Fruit fly (Drosophila melanogaster): Measurements from ENCODE around the gene Z600.

Z600 gene

DNA sequence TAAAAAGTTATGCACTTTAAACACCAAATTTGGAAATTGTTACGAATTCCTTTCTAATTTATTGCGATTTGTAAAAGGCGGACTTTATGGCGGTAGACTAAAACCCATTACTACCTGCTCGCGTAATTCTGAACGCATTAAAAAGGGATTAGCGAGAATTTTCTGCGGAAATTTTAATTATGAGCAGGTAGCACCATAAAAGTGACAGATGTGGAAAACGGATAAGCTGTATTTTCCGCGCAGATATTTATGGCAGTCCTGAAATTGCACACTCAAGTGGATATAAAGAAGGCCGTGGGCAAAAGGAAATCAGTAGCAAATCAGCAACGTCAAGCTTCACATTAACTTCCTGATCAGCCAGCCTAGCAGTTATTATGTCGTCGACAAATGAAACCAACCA lies at the start of gene Z600:
Gene Z600, plus strand, starts transcription at position 312 of the 400 bp plus-strand sequence.
- TF ChIP-seq Sin3A (optimal IDR thresholded peaks at IDR 0.05) (no peak), ttk (optimal IDR thresholded peaks at IDR 0.05) (no peak), psq (optimal IDR thresholded peaks at IDR 0.05) (no peak), h (optimal IDR thresholded peaks at IDR 0.05) (no peak), insv (optimal IDR thresholded peaks at IDR 0.05) (no peak)

- TF ChIP-seq Sin3A (optimal IDR thresholded peaks at IDR 0.05) (no peak), psq (optimal IDR thresholded peaks at IDR 0.05) (no peak), insv (optimal IDR thresholded peaks at IDR 0.05) (no peak), ttk (optimal IDR thresholded peaks at IDR 0.05) (no peak), Myc (optimal IDR thresholded peaks at IDR 0.05) (no peak), h (optimal IDR thresholded peaks at IDR 0.05) (no peak)
These were observed 34.9 kb upstream of the Z600 start, which contains the start of gene cocoon for dm6 chr3L:15474010-15474409. cocoon (minus strand) TSS chr3L:15474110.

DNA sequence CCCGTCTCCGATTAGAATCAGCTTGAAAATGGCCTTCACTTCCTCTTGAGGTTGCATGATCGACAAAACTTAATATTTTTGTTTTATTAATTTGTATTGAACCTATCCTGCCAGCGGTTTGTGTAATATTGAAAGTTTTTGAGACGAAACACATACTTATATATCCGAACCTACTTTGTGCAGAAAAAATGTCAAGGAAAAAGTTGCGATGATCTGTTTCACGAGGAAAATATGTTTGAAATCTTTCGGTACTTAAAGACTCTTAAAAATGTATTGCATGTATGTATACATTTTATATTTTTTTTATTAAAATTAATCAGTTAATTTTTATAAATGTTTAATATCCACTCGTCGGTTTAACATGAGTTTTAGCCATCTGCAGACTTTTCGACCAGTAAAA lies 23.6 kb upstream of the Z600 start, which contains the start of gene Ran-like:
Gene Ran-like, minus strand, starts transcription at position 101 of the 400 bp plus-strand sequence.
- no peak for TF ChIP-seq ttk (optimal IDR thresholded peaks at IDR 0.05)
- TF ChIP-seq insv (optimal IDR thresholded peaks at IDR 0.05): no peak
- TF ChIP-seq Myc (optimal IDR thresholded peaks at IDR 0.05): no peak
- no peak for TF ChIP-seq psq (optimal IDR thresholded peaks at IDR 0.05)
- TF ChIP-seq Sin3A (optimal IDR thresholded peaks at IDR 0.05): no peak
- no peak for TF ChIP-seq h (optimal IDR thresholded peaks at IDR 0.05)

DNA sequence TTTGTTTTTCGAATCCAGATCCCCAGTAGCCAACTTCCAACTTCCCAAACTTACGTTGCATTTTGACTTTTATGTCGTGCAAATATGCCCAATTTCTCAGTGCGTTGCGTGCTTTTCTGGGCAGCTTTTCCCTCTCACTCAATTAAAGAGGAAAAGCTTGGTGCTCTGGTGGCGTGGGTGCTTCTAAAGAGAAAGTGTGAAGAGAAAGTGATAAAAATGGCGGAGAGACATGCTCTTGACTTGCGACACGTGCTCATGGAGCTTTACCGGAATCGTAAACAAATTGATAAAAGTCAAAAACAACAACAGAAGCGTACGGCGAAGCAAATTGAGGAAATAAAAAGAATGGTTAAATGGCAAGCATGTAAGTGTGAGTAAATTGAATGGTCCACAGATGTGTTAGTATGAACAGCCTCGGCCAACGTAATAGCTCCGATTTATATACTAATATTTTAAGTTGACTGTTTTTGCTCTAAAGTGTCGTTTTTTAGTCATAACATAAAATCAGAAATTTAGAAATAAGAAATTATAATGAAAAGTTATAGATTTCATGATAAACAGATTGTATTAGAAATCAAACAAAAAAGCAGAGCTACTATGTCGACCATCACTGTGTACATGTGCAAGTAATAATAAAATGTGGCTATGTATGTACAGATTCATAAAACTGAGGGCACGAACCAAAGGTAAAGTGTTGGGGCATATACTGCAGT lies 14.8 kb upstream of the Z600 start:
- TF ChIP-seq insv (optimal IDR thresholded peaks at IDR 0.05): no peak
- TF ChIP-seq Myc (optimal IDR thresholded peaks at IDR 0.05): no peak
- TF ChIP-seq Sin3A (optimal IDR thresholded peaks at IDR 0.05): no peak
- no peak for TF ChIP-seq psq (optimal IDR thresholded peaks at IDR 0.05)
- no peak for TF ChIP-seq h (optimal IDR thresholded peaks at IDR 0.05)
- no peak for TF ChIP-seq ttk (optimal IDR thresholded peaks at IDR 0.05)

DNA sequence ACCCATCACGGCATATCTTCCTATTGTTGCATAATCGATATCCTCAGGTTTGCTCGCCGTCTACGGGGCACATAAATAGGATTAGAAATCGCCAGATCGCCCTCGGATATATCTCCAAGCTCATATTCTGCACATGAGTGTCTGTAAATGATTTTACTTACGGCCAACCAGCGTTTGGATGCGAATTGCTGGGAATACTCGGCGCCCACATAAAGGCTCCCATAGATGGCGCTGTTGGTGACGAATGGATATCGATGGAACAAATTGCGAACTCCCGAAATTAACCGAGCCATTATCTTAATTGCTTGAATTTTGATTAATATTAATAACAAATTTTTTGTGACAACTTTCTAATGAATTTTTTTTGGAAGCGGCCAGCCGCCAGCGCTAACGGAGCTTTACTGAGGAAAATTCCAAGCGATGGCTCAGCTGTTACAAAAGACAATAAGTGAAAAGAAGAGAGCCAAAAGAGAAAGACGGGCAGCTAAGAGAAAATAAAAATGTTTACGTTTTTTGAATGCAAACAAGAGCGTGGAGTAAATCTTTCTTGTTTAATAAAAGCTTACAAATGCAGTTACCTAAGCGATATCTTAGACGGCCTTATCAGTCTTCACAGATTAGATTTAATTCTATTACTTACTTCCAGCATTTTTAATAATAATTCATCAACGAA lies 14.1 kb upstream of the Z600 start:
- no peak for TF ChIP-seq h (optimal IDR thresholded peaks at IDR 0.05)
- TF ChIP-seq Myc (optimal IDR thresholded peaks at IDR 0.05): no peak
- no peak for TF ChIP-seq ttk (optimal IDR thresholded peaks at IDR 0.05)
- TF ChIP-seq insv (optimal IDR thresholded peaks at IDR 0.05): no peak
- TF ChIP-seq psq (optimal IDR thresholded peaks at IDR 0.05): no peak
- TF ChIP-seq Sin3A (optimal IDR thresholded peaks at IDR 0.05): no peak

dm6 chr3L:15495449-15495848 lies 13.4 kb upstream of the Z600 start, which contains the start of gene CG12355:
CG12355 (minus strand) TSS chr3L:15495549.
- TF ChIP-seq psq (optimal IDR thresholded peaks at IDR 0.05) (no peak), h (optimal IDR thresholded peaks at IDR 0.05) (no peak), ttk (optimal IDR thresholded peaks at IDR 0.05) (no peak), Sin3A (optimal IDR thresholded peaks at IDR 0.05) (no peak), Myc (optimal IDR thresholded peaks at IDR 0.05) (no peak)

DNA sequence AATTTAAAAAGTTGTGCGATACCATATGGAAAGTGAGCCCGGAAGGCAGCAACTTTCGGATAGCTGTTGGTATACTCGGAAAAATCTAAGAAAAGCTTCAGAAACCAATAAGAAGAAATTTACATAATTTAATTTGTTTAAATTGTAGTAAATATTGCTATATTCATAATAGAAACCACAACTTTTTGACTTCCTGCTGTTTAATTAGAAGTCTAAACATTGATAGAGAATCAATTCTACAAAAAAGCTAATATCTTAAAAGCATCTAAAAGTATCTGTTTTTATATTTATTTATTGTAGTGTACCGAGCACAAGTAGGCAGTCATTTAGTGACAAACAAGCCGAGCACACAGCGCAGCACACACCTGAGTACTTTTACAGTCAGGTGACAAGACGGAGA lies 12.6 kb upstream of the Z600 start, which contains the start of gene CG13455:
Gene CG13455, plus strand, starts transcription at position 301 of the 400 bp plus-strand sequence.
- no peak for TF ChIP-seq insv (optimal IDR thresholded peaks at IDR 0.05)
- no peak for TF ChIP-seq Myc (optimal IDR thresholded peaks at IDR 0.05)
- no peak for TF ChIP-seq ttk (optimal IDR thresholded peaks at IDR 0.05)

DNA sequence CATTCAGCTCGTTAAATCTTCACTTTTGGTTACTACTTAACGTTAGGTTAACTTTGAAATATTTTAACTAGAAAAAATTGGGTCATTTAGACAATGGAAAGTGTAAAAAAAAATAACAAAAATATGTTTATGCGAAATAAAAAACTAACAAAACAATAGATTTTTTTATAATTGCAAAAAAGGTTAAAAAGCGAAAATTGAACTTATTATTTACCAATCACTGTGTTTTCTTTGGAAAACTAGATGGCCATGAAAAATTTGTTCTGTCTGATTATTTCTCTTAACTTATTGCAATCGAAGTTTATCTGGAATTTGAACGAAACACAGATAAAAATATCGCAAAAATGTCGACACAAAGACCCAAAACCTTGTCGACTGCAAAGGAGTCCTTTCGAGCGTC lies 11.0 kb upstream of the Z600 start, which contains the start of gene CG7276:
Gene CG7276, plus strand, starts transcription at position 301 of the 400 bp plus-strand sequence.
- no peak for TF ChIP-seq Myc (optimal IDR thresholded peaks at IDR 0.05)
- TF ChIP-seq psq (optimal IDR thresholded peaks at IDR 0.05): no peak
- no peak for TF ChIP-seq h (optimal IDR thresholded peaks at IDR 0.05)
- no peak for TF ChIP-seq insv (optimal IDR thresholded peaks at IDR 0.05)
- TF ChIP-seq ttk (optimal IDR thresholded peaks at IDR 0.05): no peak
- no peak for TF ChIP-seq Sin3A (optimal IDR thresholded peaks at IDR 0.05)

DNA sequence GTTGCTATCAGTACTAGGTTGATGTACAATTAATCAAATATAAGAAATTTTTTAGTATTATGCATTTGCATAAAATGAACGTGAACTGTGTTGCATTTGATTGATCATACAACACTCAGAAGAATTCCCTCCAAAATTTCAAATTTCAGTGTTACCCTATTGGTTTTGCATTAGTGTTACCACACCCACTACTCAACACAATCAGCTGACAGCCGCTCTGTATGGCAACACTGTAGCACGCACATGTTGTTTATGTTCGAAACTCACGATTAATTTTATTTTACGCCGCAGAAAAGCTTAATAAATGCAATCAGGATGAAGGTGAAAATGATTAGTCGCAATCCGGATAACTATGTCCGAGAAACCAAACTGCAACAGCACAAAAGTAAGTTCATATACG lies 10.1 kb upstream of the Z600 start, which contains the start of gene CG7275:
Gene CG7275, plus strand, starts transcription at position 215 of the 400 bp plus-strand sequence.
- no peak for TF ChIP-seq Myc (optimal IDR thresholded peaks at IDR 0.05)
- no peak for TF ChIP-seq Sin3A (optimal IDR thresholded peaks at IDR 0.05)
- no peak for TF ChIP-seq psq (optimal IDR thresholded peaks at IDR 0.05)
- TF ChIP-seq h (optimal IDR thresholded peaks at IDR 0.05): no peak
- TF ChIP-seq ttk (optimal IDR thresholded peaks at IDR 0.05): no peak
- no peak for TF ChIP-seq insv (optimal IDR thresholded peaks at IDR 0.05)

DNA sequence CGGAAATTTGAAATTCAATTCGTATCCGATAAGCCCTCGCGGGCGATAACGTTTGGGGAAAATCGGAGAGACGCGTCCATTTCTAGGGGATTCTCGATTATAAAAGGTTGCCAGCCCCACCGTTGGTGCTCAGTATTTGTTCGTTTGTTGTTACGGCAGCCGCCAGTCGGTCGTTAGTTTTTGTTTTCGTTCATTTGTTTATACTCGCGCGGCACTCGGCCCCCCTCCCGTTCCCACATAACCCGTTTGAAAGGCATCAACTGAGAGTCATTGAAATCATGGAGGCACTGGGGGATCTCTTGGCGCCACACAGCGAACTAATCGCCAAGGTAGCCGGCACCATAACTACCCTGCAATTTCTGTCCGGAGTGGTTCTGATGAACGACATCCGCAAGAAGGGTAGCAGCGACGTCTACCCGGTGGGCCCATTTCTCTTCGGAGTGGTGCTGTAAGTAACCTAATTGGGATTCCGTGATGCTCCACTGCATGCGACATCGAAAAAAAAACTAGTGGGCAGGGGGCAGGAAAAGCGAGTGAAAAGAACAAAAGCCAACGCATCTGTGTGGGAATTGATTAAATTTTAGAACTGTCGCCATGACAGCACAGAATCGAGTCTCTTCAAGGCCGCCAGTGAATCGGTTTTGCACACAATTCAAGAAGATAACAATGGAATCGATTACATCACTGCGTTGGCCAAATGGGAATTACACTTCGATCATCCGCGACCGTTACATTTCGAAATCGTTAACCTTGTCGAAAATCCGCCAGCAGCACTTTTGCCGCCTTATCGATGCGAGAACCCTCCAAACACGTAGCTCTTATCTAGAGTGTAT lies 7.8 kb upstream of the Z600 start, which contains the start of gene CG7272:
Gene CG7272, plus strand, starts transcription at position 126 of the 833 bp plus-strand sequence.
- no peak for TF ChIP-seq Sin3A (optimal IDR thresholded peaks at IDR 0.05)

DNA sequence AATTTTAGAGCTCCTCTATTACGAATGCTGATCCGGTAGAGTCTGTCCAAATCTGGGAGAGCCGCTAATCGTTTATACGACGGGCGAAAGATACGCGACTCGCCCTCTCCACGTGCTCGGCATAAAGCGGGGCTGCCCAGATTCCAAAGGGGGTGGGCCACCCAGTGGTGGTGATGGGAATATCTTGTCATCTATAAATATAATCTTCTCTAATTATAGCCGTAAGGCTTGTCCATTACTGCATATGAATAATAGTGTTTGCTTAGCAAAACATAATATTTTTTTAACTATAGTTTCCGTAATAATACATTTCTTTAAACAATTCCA lies 7.3 kb upstream of the Z600 start:
- TF ChIP-seq Myc (optimal IDR thresholded peaks at IDR 0.05): no peak
- TF ChIP-seq Sin3A (optimal IDR thresholded peaks at IDR 0.05): no peak
- TF ChIP-seq psq (optimal IDR thresholded peaks at IDR 0.05): no peak
- no peak for TF ChIP-seq h (optimal IDR thresholded peaks at IDR 0.05)
- TF ChIP-seq insv (optimal IDR thresholded peaks at IDR 0.05): no peak
- no peak for TF ChIP-seq ttk (optimal IDR thresholded peaks at IDR 0.05)

dm6 chr3L:15502256-15502655 lies 6.6 kb upstream of the Z600 start:
- TF ChIP-seq h (optimal IDR thresholded peaks at IDR 0.05) (no peak), Sin3A (optimal IDR thresholded peaks at IDR 0.05) (no peak), ttk (optimal IDR thresholded peaks at IDR 0.05) (no peak), insv (optimal IDR thresholded peaks at IDR 0.05) (no peak)

Data from Kc167 (cell line).